Worm (Caenorhabditis elegans) whole organism, L3 larva: Measurements from ENCODE around the gene F35D11.1.
A peak's percentile ranks its signal among the peaks of the same experiment; 100 is the strongest.

Source experiments
- ZK546.5 ChIP-seq: sonication (generic microtip); optimal IDR thresholded peaks from 2 replicates; lab custom pipeline; 2017; ENCODE audit warnings: missing biosample characterization, missing genetic modification characterization
- aly-2 ChIP-seq: fragments of 150-350 bp; optimal IDR thresholded peaks from 2 replicates; lab custom pipeline; 2014; ENCODE audit warnings: missing biosample characterization, missing genetic modification characterization
- ama-1 ChIP-seq: fragments of 150-350 bp; optimal IDR thresholded peaks from 2 replicates; lab custom pipeline; 2018
- ceh-9 ChIP-seq: sonication (generic microtip); optimal IDR thresholded peaks from 2 replicates; lab custom pipeline; 2018; ENCODE audit warnings: missing biosample characterization, missing genetic modification characterization
- daf-12 ChIP-seq: fragments of 150-350 bp; optimal IDR thresholded peaks from 2 replicates; lab custom pipeline; 2014; ENCODE audit warnings: missing biosample characterization, missing genetic modification reagents, missing genetic modification characterization
- egl-27 ChIP-seq: sonication (generic microtip); optimal IDR thresholded peaks from 4 replicates; lab custom pipeline; 2017; ENCODE audit warnings: missing biosample characterization, missing genetic modification reagents, missing genetic modification characterization
- egl-5 ChIP-seq: fragments of 150-350 bp; optimal IDR thresholded peaks from 2 replicates; lab custom pipeline; 2017; ENCODE audit warnings: missing biosample characterization, missing genetic modification reagents, missing genetic modification characterization, inconsistent platforms
- elt-1 ChIP-seq: fragments of 150-350 bp; optimal IDR thresholded peaks from 2 replicates; lab custom pipeline; 2014; ENCODE audit warnings: missing biosample characterization, missing genetic modification characterization
- elt-2 ChIP-seq: sonication (generic microtip); optimal IDR thresholded peaks from 2 replicates; lab custom pipeline; 2016; ENCODE audit warnings: missing genetic modification reagents, mild to moderate bottlenecking, missing genetic modification characterization, missing compliant biosample characterization
- elt-3 ChIP-seq, 3 experiments: fragments of 150-350 bp in 1 of 3; sonication (generic microtip) in 2 of 3; optimal IDR thresholded peaks; 2 replicates in 2 of 3; 4 replicates in 1 of 3; lab custom pipeline; 2014 to 2017; ENCODE audit warnings: missing biosample characterization in 3 of 3, missing genetic modification characterization in 3 of 3
- fkh-10 ChIP-seq: sonication (generic microtip); optimal IDR thresholded peaks from 2 replicates; lab custom pipeline; 2017; ENCODE audit warnings: missing biosample characterization, missing genetic modification reagents, missing genetic modification characterization
- fkh-2 ChIP-seq: fragments of 150-350 bp; optimal IDR thresholded peaks from 2 replicates; lab custom pipeline; 2014; ENCODE audit warnings: missing biosample characterization, missing genetic modification reagents, missing genetic modification characterization
- fos-1 ChIP-seq: fragments of 150-350 bp; optimal IDR thresholded peaks from 2 replicates; lab custom pipeline; 2014; ENCODE audit warnings: missing biosample characterization, missing genetic modification characterization
- hmg-11 ChIP-seq: sonication (generic microtip); optimal IDR thresholded peaks from 2 replicates; lab custom pipeline; 2016; ENCODE audit warnings: missing genetic modification characterization, missing compliant biosample characterization
- lin-15B ChIP-seq: fragments of 150-350 bp; optimal IDR thresholded peaks from 2 replicates; lab custom pipeline; 2014; ENCODE audit warnings: missing biosample characterization, missing genetic modification characterization
- mml-1 ChIP-seq: fragments of 150-350 bp; sonication (generic microtip); optimal IDR thresholded peaks from 3 replicates; lab custom pipeline; 2014; ENCODE audit warnings: missing biosample characterization, missing genetic modification characterization
- nhr-11 ChIP-seq: fragments of 150-350 bp; optimal IDR thresholded peaks from 2 replicates; lab custom pipeline; 2014; ENCODE audit warnings: missing biosample characterization, missing genetic modification characterization
- nhr-12 ChIP-seq: fragments of 150-350 bp; optimal IDR thresholded peaks from 2 replicates; lab custom pipeline; 2014; ENCODE audit warnings: missing biosample characterization, missing genetic modification characterization
- nhr-23 ChIP-seq: fragments of 150-350 bp; optimal IDR thresholded peaks from 2 replicates; lab custom pipeline; 2014; ENCODE audit warnings: missing biosample characterization, missing genetic modification reagents, missing genetic modification characterization
- nhr-237 ChIP-seq: fragments of 150-350 bp; optimal IDR thresholded peaks from 2 replicates; lab custom pipeline; 2014; ENCODE audit warnings: missing biosample characterization, missing genetic modification characterization
- nhr-25 ChIP-seq: sonication (generic microtip); optimal IDR thresholded peaks from 2 replicates; lab custom pipeline; 2017; ENCODE audit warnings: missing biosample characterization, missing genetic modification characterization
- nhr-28 ChIP-seq: fragments of 150-350 bp; optimal IDR thresholded peaks from 2 replicates; lab custom pipeline; 2014; ENCODE audit warnings: missing biosample characterization, missing genetic modification characterization
- nhr-67 ChIP-seq: fragments of 150-350 bp; optimal IDR thresholded peaks from 2 replicates; lab custom pipeline; 2014; ENCODE audit warnings: missing biosample characterization, missing genetic modification characterization
- nhr-76 ChIP-seq: fragments of 150-350 bp; sonication (generic microtip); optimal IDR thresholded peaks from 5 replicates; lab custom pipeline; 2014; ENCODE audit warnings: missing biosample characterization, missing genetic modification characterization
- pha-4 ChIP-seq: fragments of 150-350 bp; optimal IDR thresholded peaks from 2 replicates; lab custom pipeline; 2014; ENCODE audit warnings: missing biosample characterization, missing genetic modification reagents, missing genetic modification characterization
- pqm-1 ChIP-seq: fragments of 150-350 bp; optimal IDR thresholded peaks from 2 replicates; lab custom pipeline; 2017; ENCODE audit warnings: missing biosample characterization, missing genetic modification characterization, inconsistent platforms
- sea-2 ChIP-seq: fragments of 150-350 bp; sonication (generic microtip); optimal IDR thresholded peaks from 4 replicates; lab custom pipeline; 2014; ENCODE audit warnings: missing biosample characterization, missing genetic modification reagents, missing genetic modification characterization
- snpc-4 ChIP-seq: fragments of 150-350 bp; optimal IDR thresholded peaks from 2 replicates; lab custom pipeline; 2014; ENCODE audit warnings: missing biosample characterization, missing genetic modification characterization
- tbx-2 ChIP-seq: sonication (generic microtip); optimal IDR thresholded peaks from 2 replicates; lab custom pipeline; 2016; ENCODE audit warnings: mild to moderate bottlenecking, missing genetic modification characterization, missing compliant biosample characterization
- unc-39 ChIP-seq: sonication (generic microtip); optimal IDR thresholded peaks from 4 replicates; lab custom pipeline; 2017; ENCODE audit warnings: missing biosample characterization, missing genetic modification characterization
- unc-62 ChIP-seq: fragments of 150-350 bp; sonication (generic microtip); optimal IDR thresholded peaks from 4 replicates; lab custom pipeline; 2014; ENCODE audit warnings: missing biosample characterization, missing genetic modification reagents, missing genetic modification characterization
- zag-1 ChIP-seq: fragments of 150-350 bp; optimal IDR thresholded peaks from 2 replicates; lab custom pipeline; 2014; ENCODE audit warnings: missing biosample characterization, missing genetic modification characterization
- ztf-4 ChIP-seq: fragments of 150-350 bp; optimal IDR thresholded peaks from 2 replicates; lab custom pipeline; 2014; ENCODE audit warnings: missing biosample characterization, missing genetic modification characterization

The F35D11.1 gene

DNA sequence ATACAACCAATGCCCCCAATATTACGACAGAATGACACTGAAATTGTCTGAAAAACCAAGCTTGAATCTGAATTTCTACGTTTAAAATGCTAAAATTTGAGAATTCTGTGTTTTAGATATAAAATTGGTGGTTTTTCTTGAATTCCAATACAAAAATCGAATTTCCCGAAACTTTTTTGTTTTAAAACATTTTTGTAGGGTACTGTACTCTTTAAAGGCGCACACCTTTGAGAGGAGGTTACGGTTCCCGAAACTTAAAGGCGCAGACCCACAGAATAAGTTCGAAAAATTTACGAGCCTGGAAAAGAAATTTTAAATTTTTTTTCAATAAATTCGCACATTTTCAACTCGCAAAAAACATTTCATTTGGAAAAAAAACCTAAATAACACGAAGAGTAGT, 22.0 kb upstream of the F35D11.1 start:
- TF ChIP-seq nhr-25 (no peak), tbx-2 (no peak), daf-12 (no peak), zag-1 (no peak), nhr-23 (tag; lab: Kevin White, UChicago) (no peak), nhr-67 (no peak), ama-1 (no peak), pha-4 (tag; lab: Kevin White, UChicago) (no peak), ceh-9 (no peak), elt-2 (tag; lab: Kevin White, UChicago) (no peak), egl-27 (no peak), unc-39 (no peak), elt-3 (tag; optimal IDR thresholded peaks at IDR 0.05; lab: Kevin White, UChicago) (no peak), elt-1 (no peak), fos-1 (no peak)

DNA sequence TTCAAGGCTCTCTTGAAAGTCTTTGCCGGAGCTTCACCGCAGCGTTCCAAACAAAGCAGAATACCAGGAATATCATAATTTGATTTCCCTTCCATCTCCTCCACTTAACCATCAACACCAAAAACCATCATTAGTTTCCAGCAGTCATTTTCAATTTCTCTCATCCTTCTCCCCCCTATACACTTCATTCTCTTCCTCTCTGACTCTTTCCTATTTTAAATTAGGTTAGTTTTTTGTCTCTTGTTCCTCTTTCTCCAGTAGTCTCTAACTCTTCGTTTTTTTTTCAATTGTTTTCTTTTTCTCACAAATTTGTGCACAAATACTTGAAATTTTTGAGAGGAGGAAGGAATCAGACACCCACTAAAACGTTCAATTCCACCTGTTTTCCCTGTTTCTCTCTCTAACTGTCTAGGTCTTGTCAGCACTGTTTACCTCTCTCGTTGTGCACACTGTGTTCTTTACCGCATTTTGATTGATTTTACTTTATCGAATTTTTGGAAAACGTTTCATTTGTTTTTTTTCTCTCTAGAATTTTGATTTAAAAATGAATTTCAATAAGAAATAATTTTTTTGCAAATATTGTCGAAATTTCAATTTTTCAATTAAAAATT, 19.9 kb upstream of the F35D11.1 start:
- TF ChIP-seq elt-1 (no peak), pha-4 (tag; lab: Kevin White, UChicago) (peak; percentile 79), hmg-11 (tag; lab: Kevin White, UChicago) (no peak), elt-2 (tag; lab: Kevin White, UChicago) (peak; percentile 37), nhr-23 (tag; lab: Kevin White, UChicago) (no peak), pqm-1 (tag; lab: Kevin White, UChicago) (peak; percentile 40), fkh-10 (GFP tag; lab: Kevin White, UChicago) (peak; percentile 87)

DNA sequence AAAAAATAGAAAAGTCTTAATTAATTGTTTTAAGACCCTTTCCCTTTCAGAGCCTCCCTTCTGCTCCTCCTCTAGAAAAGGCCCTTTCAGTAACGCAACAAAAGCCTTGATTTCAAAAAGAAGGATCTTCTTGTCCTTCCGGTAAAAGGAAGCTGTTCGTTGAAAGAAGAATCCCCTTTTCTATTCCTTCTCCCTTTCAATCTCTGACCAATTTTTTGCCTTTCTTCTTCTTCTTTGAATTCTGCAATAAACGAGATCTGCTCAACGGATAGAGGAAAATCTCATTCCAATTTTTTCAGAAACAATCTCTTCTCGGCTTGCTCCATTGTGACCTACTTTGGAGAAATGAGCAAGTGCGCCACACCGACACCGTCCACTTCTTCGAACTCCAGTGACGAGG, 18.6 kb upstream of the F35D11.1 start, which contains the start of gene F35D11.3:
Gene F35D11.3, plus strand, starts transcription at position 300 of the 400 bp plus-strand sequence.
- TF ChIP-seq lin-15B (tag; lab: Kevin White, UChicago), result no peak
- TF ChIP-seq hmg-11 (tag; lab: Kevin White, UChicago), result no peak
- peak; percentile 63 for TF ChIP-seq fkh-10 (GFP tag; lab: Kevin White, UChicago)

DNA sequence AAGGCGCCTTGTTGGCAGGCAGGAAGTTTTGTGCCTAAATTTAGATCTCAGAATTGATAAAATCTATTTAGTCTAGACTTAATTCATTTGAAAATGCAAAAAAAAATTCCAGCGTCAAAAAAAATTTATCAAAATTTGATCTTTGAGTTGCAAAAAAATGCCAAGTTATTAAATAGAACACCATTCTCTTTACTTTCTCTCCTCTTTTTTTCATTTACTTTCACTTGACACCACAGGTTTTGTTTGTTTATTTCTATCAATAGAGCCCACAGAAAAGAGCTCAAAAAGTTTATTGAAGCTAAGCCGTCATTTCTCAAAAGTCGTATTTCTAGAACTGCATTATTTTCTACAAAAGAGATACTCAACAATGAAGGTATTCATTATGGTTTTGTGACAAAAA, 14.0 kb upstream of the F35D11.1 start, which contains the start of gene pqn-35:
Gene pqn-35, plus strand, starts transcription at position 301 of the 400 bp plus-strand sequence.
- TF ChIP-seq ztf-4 (tag; lab: Kevin White, UChicago), result no peak
- no peak for TF ChIP-seq nhr-11
- TF ChIP-seq pha-4 (tag; lab: Kevin White, UChicago), result peak; percentile 43

DNA sequence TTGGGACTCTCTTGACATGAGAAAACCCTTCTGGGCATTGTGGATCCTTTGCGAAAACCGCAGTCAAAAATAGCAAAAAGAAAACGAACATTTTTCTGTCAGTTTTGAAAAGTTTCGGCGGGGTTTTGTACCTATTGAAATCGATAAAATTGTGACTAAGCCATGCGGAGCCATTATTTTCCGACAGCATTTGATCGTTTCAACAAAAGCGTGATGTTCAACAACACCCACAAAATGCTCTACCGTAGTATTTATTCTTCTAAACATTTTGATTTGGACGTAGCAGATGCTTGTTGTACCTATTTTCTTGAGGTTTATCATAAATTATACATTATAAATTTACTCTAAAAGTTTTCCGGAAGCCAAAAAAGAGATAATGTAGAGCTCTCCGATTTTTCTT, 10.3 kb upstream of the F35D11.1 start, which contains the start of gene clec-136:
Gene clec-136, minus strand, starts transcription at position 101 of the 400 bp plus-strand sequence.
- TF ChIP-seq nhr-23 (tag; lab: Kevin White, UChicago) (no peak), elt-1 (no peak), sea-2 (GFP tag; lab: Kevin White, UChicago) (no peak), nhr-67 (no peak), mml-1 (tag; lab: Kevin White, UChicago) (no peak), hmg-11 (tag; lab: Kevin White, UChicago) (no peak), nhr-12 (tag; lab: Kevin White, UChicago) (no peak), egl-5 (tag; lab: Kevin White, UChicago) (no peak), nhr-237 (no peak), ZK546.5 (tag; lab: Kevin White, UChicago) (no peak), unc-62 (no peak), ztf-4 (tag; lab: Kevin White, UChicago) (no peak), ceh-9 (no peak), nhr-28 (tag; lab: Kevin White, UChicago) (no peak), aly-2 (tag; lab: Kevin White, UChicago) (no peak), elt-2 (tag; lab: Kevin White, UChicago) (no peak)
- TF ChIP-seq, all 47 proteins: peak for 0

DNA sequence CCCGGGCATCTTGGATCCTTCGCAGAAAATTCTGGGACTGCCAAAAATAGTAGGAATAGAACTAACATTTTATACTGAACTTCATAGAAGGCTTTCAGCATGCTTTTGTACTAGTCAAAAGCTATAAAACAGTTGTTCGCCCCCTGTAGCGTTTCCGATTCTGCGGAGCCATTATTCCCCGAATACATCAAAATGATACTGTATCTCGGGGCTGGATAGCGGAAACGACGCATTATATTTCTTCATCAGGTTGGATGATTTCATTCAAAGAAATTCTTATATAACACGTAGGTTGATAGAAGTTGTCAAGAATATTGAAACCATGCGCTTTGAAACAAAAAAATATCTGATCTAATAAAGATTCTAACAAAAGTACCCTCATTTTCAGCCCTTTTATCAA, 8.7 kb upstream of the F35D11.1 start, which contains the start of gene clec-137:
Gene clec-137, minus strand, starts transcription at position 101 of the 400 bp plus-strand sequence.
- TF ChIP-seq nhr-76, result no peak
- TF ChIP-seq snpc-4, result no peak
- no peak for TF ChIP-seq egl-5 (tag; lab: Kevin White, UChicago)
- TF ChIP-seq fkh-2 (tag; lab: Kevin White, UChicago), result no peak
- no peak for TF ChIP-seq ZK546.5 (tag; lab: Kevin White, UChicago)
- TF ChIP-seq nhr-237, result no peak
- TF ChIP-seq nhr-23 (tag; lab: Kevin White, UChicago), result no peak
